Fruit fly (Drosophila melanogaster): ENCODE data around the gene GIIIspla2.

- TF ChIP-seq Smox (GFP tag; optimal IDR thresholded peaks at IDR 0.05) (no peak), CG6854 (GFP tag; optimal IDR thresholded peaks at IDR 0.05) (no peak), CG9139 (GFP tag; optimal IDR thresholded peaks at IDR 0.05) (no peak), CG1621 (tag; optimal IDR thresholded peaks at IDR 0.05) (no peak), spab (GFP tag; optimal IDR thresholded peaks at IDR 0.05) (no peak), Ets96B (tag; optimal IDR thresholded peaks at IDR 0.05) (no peak), fd59A (GFP tag; optimal IDR thresholded peaks at IDR 0.05) (no peak), salr (GFP tag; optimal IDR thresholded peaks at IDR 0.05) (no peak), CG8632 (GFP tag; optimal IDR thresholded peaks at IDR 0.05) (no peak)
Measured at dm6 chrX:8165608-8166007, 8.2 kb downstream of the GIIIspla2 start, which contains the start of gene Or7a.

Data from whole organism, prepupa.